Worm (Caenorhabditis elegans) whole organism, midembryonic: Measurements from ENCODE around the gene srxa-11.

ENCODE experiments used
- T22C8.4 ChIP-seq: fragments of 200-800 bp; sonication (Bioruptor generic); IDR thresholded peaks from 2 replicates; pipeline ENCODE4 v1.3.6; 2022; ENCODE audit warnings: missing genetic modification characterization, missing compliant biosample characterization
- cog-1 ChIP-seq: sonication (generic microtip); optimal IDR thresholded peaks from 2 replicates; lab custom pipeline; 2016; ENCODE audit warnings: missing genetic modification characterization, missing compliant biosample characterization
- flt-1 ChIP-seq: fragments of 200-800 bp; sonication (Bioruptor generic); IDR thresholded peaks from 2 replicates; pipeline ENCODE4 v1.3.6; 2022; ENCODE audit warnings: missing genetic modification characterization, missing compliant biosample characterization
- klf-2 ChIP-seq: fragments of 200-800 bp; sonication (Bioruptor generic); conservative IDR thresholded peaks from 2 replicates; pipeline ENCODE4 v1.3.6; 2022; ENCODE audit warnings: missing genetic modification reagents, missing genetic modification characterization, missing compliant biosample characterization
- med-1 ChIP-seq: sonication (generic microtip); optimal IDR thresholded peaks from 2 replicates; lab custom pipeline; 2017; ENCODE audit warnings: missing genetic modification characterization, mild to moderate bottlenecking, missing compliant biosample characterization, antibody characterized with exemption, missing genetic modification reagents; ENCODE audit not compliant: insufficient read depth
- ref-1 ChIP-seq: fragments of 200-800 bp; sonication (Bioruptor generic); conservative IDR thresholded peaks from 2 replicates; pipeline ENCODE4 v1.3.6; 2022; ENCODE audit warnings: missing genetic modification reagents, missing genetic modification characterization, missing compliant biosample characterization
- tab-1 ChIP-seq: fragments of 200-800 bp; sonication (Bioruptor generic); IDR thresholded peaks from 2 replicates; pipeline ENCODE4 v1.3.6; 2022; ENCODE audit warnings: missing genetic modification characterization, missing compliant biosample characterization
- ztf-23 ChIP-seq: fragments of 200-800 bp; sonication (Bioruptor generic); IDR thresholded peaks from 2 replicates; pipeline ENCODE4 v1.3.6; 2022; ENCODE audit warnings: missing genetic modification reagents, missing genetic modification characterization, missing compliant biosample characterization
- ztf-29 ChIP-seq: fragments of 200-800 bp; sonication (Bioruptor generic); IDR thresholded peaks from 2 replicates; pipeline ENCODE4 v1.3.6; 2022; ENCODE audit warnings: missing genetic modification reagents, missing genetic modification characterization, missing compliant biosample characterization

The srxa-11 gene

ce11 chrV:13931225-13931624, 7.3 kb downstream of the srxa-11 start, which contains the start of gene C06B3.16:
C06B3.16 (plus strand) TSS chrV:13931525.
- TF ChIP-seq ztf-23 (GFP tag; lab: Robert Waterston, UW) = no peak
- no peak for TF ChIP-seq tab-1 (GFP tag; lab: Robert Waterston, UW)
- no peak for TF ChIP-seq med-1

ce11 chrV:13931952-13932351, 8.0 kb downstream of the srxa-11 start:
- no peak for TF ChIP-seq med-1
- no peak for TF ChIP-seq ztf-23 (GFP tag; lab: Robert Waterston, UW)
- no peak for TF ChIP-seq klf-2
- TF ChIP-seq T22C8.4 (GFP tag; lab: Robert Waterston, UW) = no peak
- TF ChIP-seq tab-1 (GFP tag; lab: Robert Waterston, UW) = no peak
- no peak for TF ChIP-seq cog-1 (tag; lab: Kevin White, UChicago)
- TF ChIP-seq ref-1 = no peak
- TF ChIP-seq ztf-29 (GFP tag; lab: Robert Waterston, UW) = no peak
- TF ChIP-seq flt-1 (GFP tag; lab: Robert Waterston, UW) = no peak

ce11 chrV:13934545-13934944, 10.6 kb downstream of the srxa-11 start, which contains the start of gene R10D12.1:
R10D12.1 (minus strand) TSS chrV:13934645.
- TF ChIP-seq ztf-29 (GFP tag; lab: Robert Waterston, UW) (no peak), cog-1 (tag; lab: Kevin White, UChicago) (no peak), flt-1 (GFP tag; lab: Robert Waterston, UW) (no peak), ref-1 (no peak), med-1 (no peak)

- TF ChIP-seq med-1 (no peak), flt-1 (GFP tag; lab: Robert Waterston, UW) (no peak), klf-2 (no peak), ztf-23 (GFP tag; lab: Robert Waterston, UW) (no peak), T22C8.4 (GFP tag; lab: Robert Waterston, UW) (no peak), cog-1 (tag; lab: Kevin White, UChicago) (no peak), tab-1 (GFP tag; lab: Robert Waterston, UW) (no peak), ztf-29 (GFP tag; lab: Robert Waterston, UW) (no peak), ref-1 (no peak)
These were observed 11.5 kb downstream of the srxa-11 start for ce11 chrV:13935423-13935822.

- TF ChIP-seq flt-1 (GFP tag; lab: Robert Waterston, UW) = no peak
- TF ChIP-seq ztf-23 (GFP tag; lab: Robert Waterston, UW) = no peak
- no peak for TF ChIP-seq ref-1
These were observed 12.1 kb downstream of the srxa-11 start for ce11 chrV:13936052-13936451.

ce11 chrV:13936850-13937249, 12.9 kb downstream of the srxa-11 start, which contains the start of gene srw-145:
srw-145 (plus strand) TSS chrV:13937150.
- no peak for TF ChIP-seq klf-2
- TF ChIP-seq ref-1 = no peak
- TF ChIP-seq T22C8.4 (GFP tag; lab: Robert Waterston, UW) = no peak
- TF ChIP-seq ztf-29 (GFP tag; lab: Robert Waterston, UW) = no peak
- no peak for TF ChIP-seq tab-1 (GFP tag; lab: Robert Waterston, UW)
- TF ChIP-seq med-1 = no peak
- TF ChIP-seq flt-1 (GFP tag; lab: Robert Waterston, UW) = no peak
- no peak for TF ChIP-seq ztf-23 (GFP tag; lab: Robert Waterston, UW)
- TF ChIP-seq cog-1 (tag; lab: Kevin White, UChicago) = no peak

- TF ChIP-seq ref-1 (no peak), klf-2 (no peak), ztf-29 (GFP tag; lab: Robert Waterston, UW) (no peak), ztf-23 (GFP tag; lab: Robert Waterston, UW) (no peak), tab-1 (GFP tag; lab: Robert Waterston, UW) (no peak), cog-1 (tag; lab: Kevin White, UChicago) (no peak), med-1 (no peak), T22C8.4 (GFP tag; lab: Robert Waterston, UW) (no peak)
These were observed 18.1 kb downstream of the srxa-11 start, which contains the start of gene dpr-1 for ce11 chrV:13942082-13942481. dpr-1 (minus strand) TSS chrV:13942182.

- TF ChIP-seq T22C8.4 (GFP tag; lab: Robert Waterston, UW) (no peak), ztf-23 (GFP tag; lab: Robert Waterston, UW) (no peak), flt-1 (GFP tag; lab: Robert Waterston, UW) (no peak), ztf-29 (GFP tag; lab: Robert Waterston, UW) (no peak), klf-2 (no peak), cog-1 (tag; lab: Kevin White, UChicago) (no peak), ref-1 (no peak), med-1 (no peak), tab-1 (GFP tag; lab: Robert Waterston, UW) (no peak)
These were observed 22.6 kb downstream of the srxa-11 start, which contains the start of the genes srx-10 and clec-226 for ce11 chrV:13946385-13947019. srx-10 (minus strand) TSS chrV:13946485. clec-226 (plus strand) TSS chrV:13946969.

ce11 chrV:13949010-13949409, 25.1 kb downstream of the srxa-11 start, which contains the start of gene R10D12.6:
R10D12.6 (plus strand) TSS chrV:13949310.
- TF ChIP-seq ztf-23 (GFP tag; lab: Robert Waterston, UW) (no peak), klf-2 (no peak), med-1 (no peak), tab-1 (GFP tag; lab: Robert Waterston, UW) (no peak), flt-1 (GFP tag; lab: Robert Waterston, UW) (no peak), ref-1 (no peak)

- TF ChIP-seq ref-1 (no peak), cog-1 (tag; lab: Kevin White, UChicago) (no peak), med-1 (no peak), tab-1 (GFP tag; lab: Robert Waterston, UW) (no peak)
These were observed 25.8 kb downstream of the srxa-11 start, which contains the start of gene R10D12.7 for ce11 chrV:13949752-13950151. R10D12.7 (plus strand) TSS chrV:13950052.
